Fruit fly (Drosophila melanogaster): ENCODE data around the gene TBC1D23.

The TBC1D23 gene

dm6 chr2L:1123078-1123818, 5.9 kb upstream of the TBC1D23 start (continued):
- TF ChIP-seq NFAT (GFP tag; IDR thresholded peaks at IDR 0.05) = no peak
- no peak for TF ChIP-seq gcm2 (GFP tag; optimal IDR thresholded peaks at IDR 0.05)
- no peak for TF ChIP-seq CTCF (GFP tag; optimal IDR thresholded peaks at IDR 0.05)
- TF ChIP-seq Pdp1 (GFP tag; optimal IDR thresholded peaks at IDR 0.05) = peak in 1 of 2 experiments; percentile 44
- TF ChIP-seq MTF-1 (GFP tag; optimal IDR thresholded peaks at IDR 0.05; ENCODE audit: borderline replicate concordance) = peak; percentile 66
- TF ChIP-seq CG12219 (GFP tag; optimal IDR thresholded peaks at IDR 0.05) = peak; percentile 5
- TF ChIP-seq CG7271 (tag; optimal IDR thresholded peaks at IDR 0.05) = peak; percentile 59
- peak; percentile 5 for TF ChIP-seq CG5180 (GFP tag; optimal IDR thresholded peaks at IDR 0.05)
- TF ChIP-seq CG10431 (GFP tag; optimal IDR thresholded peaks at IDR 0.05) = peak; percentile 33
- no peak for TF ChIP-seq CG14667 (GFP tag; IDR thresholded peaks at IDR 0.05)
- peak; percentile 17 for TF ChIP-seq CG2116 (GFP tag; optimal IDR thresholded peaks at IDR 0.05)
- TF ChIP-seq Ada2b (GFP tag; IDR thresholded peaks at IDR 0.05) = no peak
- no peak for TF ChIP-seq NC2α (GFP tag; optimal IDR thresholded peaks at IDR 0.05)
- TF ChIP-seq Gug (GFP tag; IDR thresholded peaks at IDR 0.05) = no peak
- peak; percentile 74 for TF ChIP-seq CG9727 (GFP tag; optimal IDR thresholded peaks at IDR 0.05)
- peak; percentile 63 for TF ChIP-seq lab (GFP tag; optimal IDR thresholded peaks at IDR 0.05)
- no peak for TF ChIP-seq CG6654 (GFP tag; optimal IDR thresholded peaks at IDR 0.05)
- 0 out of 3 replicates have a peak, but pooled peaks have one; percentile 14 for TF ChIP-seq CG3726 (GFP tag; IDR thresholded peaks at IDR 0.05)
- TF ChIP-seq kah (GFP tag; optimal IDR thresholded peaks at IDR 0.05) = no peak
- TF ChIP-seq CG10462 (GFP tag; optimal IDR thresholded peaks at IDR 0.05) = no peak
- peak; percentile 18 for TF ChIP-seq CG13123 (GFP tag; optimal IDR thresholded peaks at IDR 0.05)
- TF ChIP-seq CG13287 (GFP tag; IDR thresholded peaks at IDR 0.05; ENCODE audit: partially characterized antibody) = no peak
- no peak for TF ChIP-seq CG10147 (GFP tag; optimal IDR thresholded peaks at IDR 0.05)
- no peak for TF ChIP-seq Stat92E (GFP tag; optimal IDR thresholded peaks at IDR 0.05)
- TF ChIP-seq sc (optimal IDR thresholded peaks at IDR 0.05) = no peak
- peak; percentile 64 for TF ChIP-seq sc (GFP tag; optimal IDR thresholded peaks at IDR 0.05)
- TF ChIP-seq vvl (GFP tag; IDR thresholded peaks at IDR 0.05) = peak; percentile 15; the same call in 1 of the 2 replicates
- no peak for TF ChIP-seq NK7.1 (GFP tag; optimal IDR thresholded peaks at IDR 0.05)
- TF ChIP-seq Lim3 (GFP tag; IDR thresholded peaks at IDR 0.05) = no peak
- peak; percentile 21 for TF ChIP-seq CG5245 (GFP tag; optimal IDR thresholded peaks at IDR 0.05)
- TF ChIP-seq CG17361 (GFP tag; IDR thresholded peaks at IDR 0.05) = peak; percentile 60; the same call in 2 of the 3 replicates
- TF ChIP-seq CG17186 (GFP tag; optimal IDR thresholded peaks at IDR 0.05) = peak; percentile 7
- peak; percentile 45 for TF ChIP-seq Vsx1 (GFP tag; optimal IDR thresholded peaks at IDR 0.05)
- no peak for TF ChIP-seq CG4404 (GFP tag; IDR thresholded peaks at IDR 0.05)
- no peak for TF ChIP-seq CG31224 (GFP tag; IDR thresholded peaks at IDR 0.05)
- TF ChIP-seq CG15479 (GFP tag; optimal IDR thresholded peaks at IDR 0.05) = no peak
- TF ChIP-seq CG17359 (tag; optimal IDR thresholded peaks at IDR 0.05) = peak; percentile 74
- no peak for TF ChIP-seq yki (optimal IDR thresholded peaks at IDR 0.05)
- no peak for TF ChIP-seq CG10366 (GFP tag; IDR thresholded peaks at IDR 0.05)
- no peak for TF ChIP-seq CG17328 (GFP tag; IDR thresholded peaks at IDR 0.05)
- TF ChIP-seq Elba2 (GFP tag; optimal IDR thresholded peaks at IDR 0.05) = no peak
- no peak for TF ChIP-seq klu (GFP tag; IDR thresholded peaks at IDR 0.05)
- TF ChIP-seq luna (GFP tag; optimal IDR thresholded peaks at IDR 0.05) = no peak
- peak in 1 of 3 experiments; percentile 74 for TF ChIP-seq lola (GFP tag; optimal IDR thresholded peaks at IDR 0.05)
- TF ChIP-seq org-1 (GFP tag; optimal IDR thresholded peaks at IDR 0.05) = peak; percentile 55
- TF ChIP-seq Dp (GFP tag; optimal IDR thresholded peaks at IDR 0.05) = no peak
- peak; percentile 68 for TF ChIP-seq CG18262 (tag; optimal IDR thresholded peaks at IDR 0.05)
- peak; percentile 33 for TF ChIP-seq BtbVII (GFP tag; optimal IDR thresholded peaks at IDR 0.05)
- TF ChIP-seq bcd (GFP tag; optimal IDR thresholded peaks at IDR 0.05) = peak; percentile 23
- peak; percentile 47 for TF ChIP-seq tap (tag; optimal IDR thresholded peaks at IDR 0.05)

Data from whole organism, embryonic.